Fruit fly (Drosophila melanogaster): ENCODE data around the gene Gas41.
A peak's percentile ranks its signal among the peaks of the same experiment; 100 is the strongest.

Gas41 gene

dm6 chr2L:6956725-6957124 lies 6.7 kb upstream of the Gas41 start, which contains the start of the genes CG13775 and CG3430 (continued):
- TF ChIP-seq unpg (GFP tag; optimal IDR thresholded peaks at IDR 0.05) (no peak), YL-1 (GFP tag; optimal IDR thresholded peaks at IDR 0.05) (peak; percentile 32), CG1792 (GFP tag; optimal IDR thresholded peaks at IDR 0.05) (no peak), CG3163 (GFP tag; optimal IDR thresholded peaks at IDR 0.05) (no peak), CG1832 (GFP tag; optimal IDR thresholded peaks at IDR 0.05) (no peak), CG11247 (GFP tag; IDR thresholded peaks at IDR 0.05) (peak; percentile 19; the same call in 1 of the 2 replicates), CG8944 (GFP tag; optimal IDR thresholded peaks at IDR 0.05) (no peak), ATbp (GFP tag; optimal IDR thresholded peaks at IDR 0.05) (no peak), dmrt11E (tag; optimal IDR thresholded peaks at IDR 0.05) (no peak), CG9797 (GFP tag; optimal IDR thresholded peaks at IDR 0.05) (peak; percentile 13), nmo (GFP tag; optimal IDR thresholded peaks at IDR 0.05) (peak; percentile 43), jumu (GFP tag; optimal IDR thresholded peaks at IDR 0.05) (peak; percentile 8), wek (GFP tag; optimal IDR thresholded peaks at IDR 0.05) (no peak), CG10366 (GFP tag; IDR thresholded peaks at IDR 0.05) (peak; percentile 18; the same call in 1 of the 2 replicates), tx (GFP tag; optimal IDR thresholded peaks at IDR 0.05) (no peak), NK7.1 (GFP tag; optimal IDR thresholded peaks at IDR 0.05) (no peak), Gug (GFP tag; IDR thresholded peaks at IDR 0.05) (peak; percentile 16; the same call in 1 of the 4 replicates), CG12104 (GFP tag; optimal IDR thresholded peaks at IDR 0.05) (no peak), CG10147 (GFP tag; optimal IDR thresholded peaks at IDR 0.05) (no peak), CkIIα-i1 (GFP tag; IDR thresholded peaks at IDR 0.05) (no peak), CG2116 (GFP tag; optimal IDR thresholded peaks at IDR 0.05) (peak; percentile 54), CG6272 (GFP tag; IDR thresholded peaks at IDR 0.05) (0 out of 2 replicates have a peak, but pooled peaks have one; percentile 15), Ssrp (tag; optimal IDR thresholded peaks at IDR 0.05) (no peak), CG14050 (GFP tag; IDR thresholded peaks at IDR 0.05) (no peak), CG15479 (GFP tag; optimal IDR thresholded peaks at IDR 0.05) (peak; percentile 33), vfl (GFP tag; optimal IDR thresholded peaks at IDR 0.05) (peak; percentile 7), CG16813 (GFP tag; IDR thresholded peaks at IDR 0.05; ENCODE audit: partially characterized antibody) (peak; percentile 56), CG10462 (GFP tag; optimal IDR thresholded peaks at IDR 0.05) (no peak), CG7839 (tag; optimal IDR thresholded peaks at IDR 0.05) (no peak), dysf (GFP tag; IDR thresholded peaks at IDR 0.05) (peak; percentile 40; the same call in 1 of the 3 replicates), inv (GFP tag; IDR thresholded peaks at IDR 0.05; ENCODE audit: partially characterized antibody) (peak; percentile 48; the same call in 1 of the 2 replicates), H15 (GFP tag; IDR thresholded peaks at IDR 0.05) (no peak), ro (GFP tag; IDR thresholded peaks at IDR 0.05) (no peak), CG9437 (GFP tag; optimal IDR thresholded peaks at IDR 0.05) (peak; percentile 2), pan (optimal IDR thresholded peaks at IDR 0.05) (no peak), pan (GFP tag; optimal IDR thresholded peaks at IDR 0.05 in 1 of 2, IDR thresholded peaks at IDR 0.05 in 1 of 2) (peak in 1 of 2 experiments; percentile 49), bbx (GFP tag; IDR thresholded peaks at IDR 0.05; ENCODE audit: partially characterized antibody) (peak; percentile 54; the same call in 1 of the 2 replicates), CG17612 (GFP tag; IDR thresholded peaks at IDR 0.05) (no peak), gsb (GFP tag; IDR thresholded peaks at IDR 0.05) (0 out of 2 replicates have a peak, but pooled peaks have one; percentile 14)

dm6 chr2L:6948540-6948942 lies 1.5 kb downstream of the Gas41 start, which contains the start of gene ihog:
Gene ihog, minus strand, starts transcription at chr2L:6948808.
- TF ChIP-seq CG32767 (GFP tag; IDR thresholded peaks at IDR 0.05) = no peak
- peak; percentile 71 for TF ChIP-seq CG4617 (GFP tag; optimal IDR thresholded peaks at IDR 0.05; ENCODE audit: borderline replicate concordance)
- TF ChIP-seq CG7556 (GFP tag; optimal IDR thresholded peaks at IDR 0.05) = peak; percentile 20
- peak; percentile 61 for TF ChIP-seq CG8924 (tag; optimal IDR thresholded peaks at IDR 0.05)
- peak; percentile 21 for TF ChIP-seq stwl (tag; optimal IDR thresholded peaks at IDR 0.05)
- TF ChIP-seq CG11247 (GFP tag; IDR thresholded peaks at IDR 0.05) = no peak
- TF ChIP-seq CG12942 (GFP tag; optimal IDR thresholded peaks at IDR 0.05) = no peak
- TF ChIP-seq CG17328 (GFP tag; IDR thresholded peaks at IDR 0.05) = no peak
- TF ChIP-seq bab2 (GFP tag; optimal IDR thresholded peaks at IDR 0.05) = no peak
- no peak for TF ChIP-seq zf30C (GFP tag; optimal IDR thresholded peaks at IDR 0.05)
- TF ChIP-seq CG30431 (GFP tag; optimal IDR thresholded peaks at IDR 0.05) = no peak
- no peak for TF ChIP-seq TFAM (GFP tag; optimal IDR thresholded peaks at IDR 0.05)
- peak; percentile 66 for TF ChIP-seq CG14860 (GFP tag; IDR thresholded peaks at IDR 0.05; ENCODE audit: partially characterized antibody)
- peak; percentile 20 for TF ChIP-seq nom (GFP tag; optimal IDR thresholded peaks at IDR 0.05)
- peak; percentile 39; the same call in 1 of the 2 replicates for TF ChIP-seq inv (GFP tag; IDR thresholded peaks at IDR 0.05; ENCODE audit: partially characterized antibody)

All from whole organism, embryonic.